Fruit fly (Drosophila melanogaster) whole organism, embryonic: ENCODE measurements around the gene RhoGAP19D.

Experiments used
- CG12299 ChIP-seq: fragments of 200-800 bp; sonication (Bioruptor generic); optimal IDR thresholded peaks from 2 replicates; lab custom pipeline; 2018; ENCODE audit warnings: missing biosample characterization, mild to moderate bottlenecking, missing genetic modification characterization
- CG13123 ChIP-seq: fragments of 200-800 bp; sonication (Bioruptor generic); optimal IDR thresholded peaks from 2 replicates; lab custom pipeline; 2016; ENCODE audit warnings: missing biosample characterization, missing genetic modification characterization
- CG13287 ChIP-seq: fragments of 200-800 bp; sonication (Bioruptor generic); IDR thresholded peaks from 2 replicates; pipeline ENCODE4 v1.3.6; 2022; ENCODE audit warnings: missing biosample characterization, missing genetic modification characterization; ENCODE audit not compliant: partially characterized antibody
- CG15269 ChIP-seq: fragments of 200-800 bp; sonication (Bioruptor generic); optimal IDR thresholded peaks from 2 replicates; lab custom pipeline; 2018; ENCODE audit warnings: missing biosample characterization, mild to moderate bottlenecking, missing genetic modification characterization, moderate library complexity
- CG15601 ChIP-seq: fragments of 200-800 bp; sonication (Bioruptor generic); optimal IDR thresholded peaks from 3 replicates; lab custom pipeline; 2019; ENCODE audit warnings: missing biosample characterization, mild to moderate bottlenecking, missing genetic modification characterization, moderate library complexity
- CG16779 ChIP-seq: fragments of 200-800 bp; sonication (Bioruptor generic); IDR thresholded peaks from 2 replicates; pipeline ENCODE4 v1.3.6; 2022; ENCODE audit warnings: missing biosample characterization, missing genetic modification characterization
- CG16815 ChIP-seq: fragments of 200-800 bp; sonication (Bioruptor generic); optimal IDR thresholded peaks from 3 replicates; lab custom pipeline; 2017; ENCODE audit warnings: missing biosample characterization, mild to moderate bottlenecking, missing genetic modification characterization
- CG17328 ChIP-seq: fragments of 200-800 bp; sonication (Bioruptor generic); IDR thresholded peaks from 2 replicates; pipeline ENCODE4 v1.3.6; 2022; ENCODE audit warnings: missing biosample characterization, missing genetic modification characterization
- CG2875 ChIP-seq: fragments of 200-800 bp; sonication (Bioruptor generic); optimal IDR thresholded peaks from 2 replicates; lab custom pipeline; 2017; ENCODE audit warnings: missing biosample characterization, mild to moderate bottlenecking, missing genetic modification characterization, missing genetic modification reagents
- CG31441 ChIP-seq: fragments of 200-800 bp; sonication (Bioruptor generic); IDR thresholded peaks from 2 replicates; pipeline ENCODE4 v1.3.6; 2022; ENCODE audit warnings: missing biosample characterization, missing genetic modification characterization
- CG6272 ChIP-seq: fragments of 200-800 bp; sonication (Bioruptor generic); IDR thresholded peaks from 2 replicates; pipeline ENCODE4 v1.3.6; 2022; ENCODE audit warnings: missing biosample characterization, missing genetic modification characterization
- CG6813 ChIP-seq: fragments of 200-800 bp; sonication (Bioruptor generic); optimal IDR thresholded peaks from 2 replicates; lab custom pipeline; 2017; ENCODE audit warnings: missing biosample characterization, missing genetic modification characterization, mild to moderate bottlenecking, moderate library complexity, missing genetic modification reagents
- CG8359 ChIP-seq: fragments of 200-800 bp; sonication (Bioruptor generic); optimal IDR thresholded peaks from 2 replicates; lab custom pipeline; 2017; ENCODE audit warnings: missing biosample characterization, mild to moderate bottlenecking, missing genetic modification characterization, borderline replicate concordance
- CG9727 ChIP-seq: fragments of 200-800 bp; sonication (Bioruptor generic); optimal IDR thresholded peaks from 3 replicates; lab custom pipeline; 2017; ENCODE audit warnings: missing biosample characterization, mild to moderate bottlenecking, missing genetic modification characterization
- Deaf1 ChIP-seq: fragments of 200-800 bp; optimal IDR thresholded peaks from 3 replicates; lab custom pipeline; 2019; ENCODE audit warnings: missing biosample characterization, mild to moderate bottlenecking, missing genetic modification characterization, moderate library complexity
- Ets97D ChIP-seq: fragments of 200-800 bp; sonication (Bioruptor generic); optimal IDR thresholded peaks from 3 replicates; lab custom pipeline; 2016; ENCODE audit warnings: missing biosample characterization, missing genetic modification characterization
- Fer1 ChIP-seq: fragments of 200-800 bp; sonication (Bioruptor generic); optimal IDR thresholded peaks from 2 replicates; lab custom pipeline; 2017; ENCODE audit warnings: missing biosample characterization, mild to moderate bottlenecking, missing genetic modification characterization
- Fer2 ChIP-seq: fragments of 200-800 bp; sonication (Bioruptor generic); optimal IDR thresholded peaks from 2 replicates; lab custom pipeline; 2018; ENCODE audit warnings: missing biosample characterization, mild to moderate bottlenecking, missing genetic modification characterization, moderate library complexity
- H15 ChIP-seq: fragments of 200-800 bp; sonication (Bioruptor generic); IDR thresholded peaks from 3 replicates; pipeline ENCODE4 v1.3.6; 2022; ENCODE audit warnings: missing biosample characterization, missing genetic modification characterization
- HLH54F ChIP-seq: fragments of 200-800 bp; sonication (Bioruptor generic); optimal IDR thresholded peaks from 3 replicates; lab custom pipeline; 2016; ENCODE audit warnings: missing biosample characterization, missing genetic modification characterization
- Myb ChIP-seq: fragments of 200-800 bp; sonication (Bioruptor generic); optimal IDR thresholded peaks from 2 replicates; lab custom pipeline; 2016; ENCODE audit warnings: missing biosample characterization, missing genetic modification characterization
- Nf-YB ChIP-seq: fragments of 200-800 bp; sonication (Bioruptor generic); optimal IDR thresholded peaks from 3 replicates; lab custom pipeline; 2019; ENCODE audit warnings: missing biosample characterization, mild to moderate bottlenecking, missing genetic modification characterization, moderate library complexity
- NfI ChIP-seq: fragments of 200-800 bp; sonication (Bioruptor generic); optimal IDR thresholded peaks from 3 replicates; lab custom pipeline; 2018; ENCODE audit warnings: missing biosample characterization, mild to moderate bottlenecking, missing genetic modification characterization, moderate library complexity
- Oaz ChIP-seq: fragments of 200-800 bp; sonication (Bioruptor generic); IDR thresholded peaks from 2 replicates; pipeline ENCODE4 v1.3.6; 2022; ENCODE audit warnings: missing biosample characterization, missing genetic modification characterization
- Sin3A ChIP-seq: fragments of >200 bp; optimal IDR thresholded peaks from 2 replicates; lab custom pipeline; 2018
- Taf1 ChIP-seq: fragments of 200-800 bp; sonication (Bioruptor generic); IDR thresholded peaks from 2 replicates; pipeline ENCODE4 v1.3.6; 2022; ENCODE audit warnings: missing biosample characterization, missing genetic modification characterization
- amos ChIP-seq: fragments of 200-800 bp; sonication (Bioruptor generic); IDR thresholded peaks from 2 replicates; pipeline ENCODE4 v1.3.6; 2022; ENCODE audit warnings: missing biosample characterization, missing genetic modification characterization; ENCODE audit not compliant: partially characterized antibody
- ato ChIP-seq: fragments of 200-800 bp; sonication (Bioruptor generic); IDR thresholded peaks from 2 replicates; pipeline ENCODE4 v1.3.6; 2022; ENCODE audit warnings: missing biosample characterization, missing genetic modification characterization; ENCODE audit not compliant: partially characterized antibody
- cg ChIP-seq: fragments of 200-800 bp; sonication (Bioruptor generic); optimal IDR thresholded peaks from 3 replicates; lab custom pipeline; 2019; ENCODE audit warnings: missing biosample characterization, mild to moderate bottlenecking, missing genetic modification characterization, moderate library complexity
- chn ChIP-seq: fragments of 200-800 bp; sonication (Bioruptor generic); optimal IDR thresholded peaks from 2 replicates; lab custom pipeline; 2016; ENCODE audit warnings: missing biosample characterization, missing genetic modification characterization
- corto ChIP-seq: fragments of 200-800 bp; sonication (Bioruptor generic); optimal IDR thresholded peaks from 2 replicates; lab custom pipeline; 2016; ENCODE audit warnings: missing biosample characterization, mild to moderate bottlenecking, missing genetic modification characterization, moderate library complexity
- croc ChIP-seq: fragments of 200-800 bp; sonication (Bioruptor generic); conservative IDR thresholded peaks from 3 replicates; pipeline ENCODE4 v1.3.6; 2022; ENCODE audit warnings: missing biosample characterization, missing genetic modification characterization
- crol ChIP-seq: fragments of 200-800 bp; sonication (Bioruptor generic); IDR thresholded peaks from 2 replicates; pipeline ENCODE4 v1.3.6; 2022; ENCODE audit warnings: missing biosample characterization, missing genetic modification characterization
- cwo ChIP-seq: fragments of 200-800 bp; sonication (Bioruptor generic); optimal IDR thresholded peaks from 3 replicates; lab custom pipeline; 2017; ENCODE audit warnings: missing biosample characterization, missing genetic modification characterization, mild to moderate bottlenecking, moderate library complexity, missing genetic modification reagents
- emc ChIP-seq: fragments of 200-800 bp; sonication (Bioruptor generic); optimal IDR thresholded peaks from 2 replicates; lab custom pipeline; 2016; ENCODE audit warnings: missing biosample characterization, missing genetic modification characterization
- fd102C ChIP-seq: fragments of 200-800 bp; sonication (Bioruptor generic); optimal IDR thresholded peaks from 2 replicates; lab custom pipeline; 2018; ENCODE audit warnings: missing biosample characterization, mild to moderate bottlenecking, missing genetic modification characterization, moderate library complexity
- grn ChIP-seq: fragments of 200-800 bp; sonication (Bioruptor generic); optimal IDR thresholded peaks from 3 replicates; lab custom pipeline; 2017; ENCODE audit warnings: missing biosample characterization, missing genetic modification characterization
- gt ChIP-seq: fragments of 200-800 bp; sonication (Bioruptor generic); IDR thresholded peaks from 2 replicates; pipeline ENCODE4 v1.3.6; 2022; ENCODE audit warnings: missing biosample characterization, missing genetic modification characterization
- kay ChIP-seq: fragments of 200-800 bp; sonication (Bioruptor generic); optimal IDR thresholded peaks from 2 replicates; lab custom pipeline; 2016; ENCODE audit warnings: missing biosample characterization, missing genetic modification characterization
- lola ChIP-seq, 3 experiments: fragments of >200 bp in 2 of 3; fragments of 200-800 bp in 1 of 3; sonication (Bioruptor generic) in 1 of 3; optimal IDR thresholded peaks; 2 replicates each; lab custom pipeline; 2017 to 2019; ENCODE audit warnings: missing biosample characterization in 3 of 3, missing genetic modification characterization in 3 of 3, mild to moderate bottlenecking in 1 of 3, moderate library complexity in 1 of 3
- onecut ChIP-seq: fragments of 200-800 bp; sonication (Bioruptor generic); IDR thresholded peaks from 2 replicates; pipeline ENCODE4 v1.3.6; 2022; ENCODE audit warnings: missing biosample characterization, missing genetic modification characterization
- p53 ChIP-seq: fragments of 200-800 bp; sonication (Bioruptor generic); optimal IDR thresholded peaks from 2 replicates; lab custom pipeline; 2016; ENCODE audit warnings: missing biosample characterization, missing genetic modification characterization
- peb ChIP-seq: fragments of 200-800 bp; sonication (Bioruptor generic); IDR thresholded peaks from 2 replicates; pipeline ENCODE4 v1.3.6; 2022; ENCODE audit warnings: missing biosample characterization, missing genetic modification characterization
- pros ChIP-seq: fragments of 200-800 bp; sonication (Bioruptor generic); optimal IDR thresholded peaks from 3 replicates; lab custom pipeline; 2019; ENCODE audit warnings: missing biosample characterization, mild to moderate bottlenecking, missing genetic modification characterization, moderate library complexity
- pum ChIP-seq: fragments of 200-800 bp; sonication (Bioruptor generic); optimal IDR thresholded peaks from 2 replicates; lab custom pipeline; 2016; ENCODE audit warnings: missing biosample characterization, missing genetic modification characterization
- tin ChIP-seq: fragments of 200-800 bp; sonication (Bioruptor generic); optimal IDR thresholded peaks from 3 replicates; lab custom pipeline; 2016; ENCODE audit warnings: missing biosample characterization, missing genetic modification characterization
- tll ChIP-seq, 2 experiments: fragments of 200-800 bp in 1 of 2; fragments of >200 bp in 1 of 2; sonication (Bioruptor generic) in 1 of 2; optimal IDR thresholded peaks; 2 replicates each; lab custom pipeline; 2017 to 2019; ENCODE audit warnings: missing biosample characterization in 2 of 2, missing genetic modification characterization in 2 of 2, mild to moderate bottlenecking in 1 of 2, moderate library complexity in 1 of 2
- trh ChIP-seq: fragments of 200-800 bp; sonication (Bioruptor generic); optimal IDR thresholded peaks from 2 replicates; lab custom pipeline; 2016; ENCODE audit warnings: missing biosample characterization, missing genetic modification characterization
- usp ChIP-seq: fragments of >200 bp; optimal IDR thresholded peaks from 2 replicates; lab custom pipeline; 2017; ENCODE audit warnings: missing biosample characterization, missing genetic modification characterization

Gene RhoGAP19D

dm6 chrX:20429482-20430204 lies 80.9 kb downstream of the RhoGAP19D start, which contains the start of the genes CG11710 and mal:
TSS of gene CG11710 (minus strand) at chrX:20429673.
TSS of gene mal (plus strand) at chrX:20429675.
- TF ChIP-seq croc (GFP tag; lab: Robert Waterston, UW) = peak; percentile 77
- TF ChIP-seq cwo (GFP tag; lab: Kevin White, UChicago) = peak; percentile 73
- TF ChIP-seq Myb (GFP tag; lab: Kevin White, UChicago) = peak; percentile 47
- TF ChIP-seq crol (GFP tag; lab: Robert Waterston, UW) = no peak
- peak; percentile 54 for TF ChIP-seq kay (GFP tag; lab: Kevin White, UChicago)
- TF ChIP-seq trh (GFP tag; lab: Kevin White, UChicago) = peak; percentile 48
- TF ChIP-seq Ets97D (GFP tag; lab: Kevin White, UChicago) = peak; percentile 44
- TF ChIP-seq CG8359 (GFP tag; lab: Kevin White, UChicago) = peak; percentile 58
- no peak for TF ChIP-seq usp (GFP tag; lab: Kevin White, UChicago)
- TF ChIP-seq NfI = peak; percentile 76
- TF ChIP-seq CG16815 (GFP tag; lab: Kevin White, UChicago) = no peak
- no peak for TF ChIP-seq pros
- TF ChIP-seq p53 (GFP tag; lab: Kevin White, UChicago) = no peak
- TF ChIP-seq Fer1 (GFP tag; lab: Kevin White, UChicago) = peak; percentile 88
- no peak for TF ChIP-seq Sin3A
- TF ChIP-seq pum (GFP tag; lab: Kevin White, UChicago) = peak; percentile 26
- TF ChIP-seq CG13123 (GFP tag; lab: Kevin White, UChicago) = no peak
- TF ChIP-seq corto (GFP tag; lab: Kevin White, UChicago) = no peak
- no peak for TF ChIP-seq gt (GFP tag; lab: Robert Waterston, UW)
- peak; percentile 83 for TF ChIP-seq CG31441 (GFP tag; lab: Robert Waterston, UW)
- peak; percentile 23; the same call in 1 of the 2 replicates for TF ChIP-seq Taf1 (GFP tag; lab: Robert Waterston, UW)
- no peak for TF ChIP-seq grn (GFP tag; lab: Kevin White, UChicago)
- peak; percentile 51 for TF ChIP-seq CG13287
- peak; percentile 63 for TF ChIP-seq Deaf1 (tag; lab: Kevin White, UChicago)
- TF ChIP-seq fd102C = no peak
- TF ChIP-seq cg (GFP tag; lab: Kevin White, UChicago) = no peak
- peak; percentile 41 for TF ChIP-seq emc (GFP tag; lab: Kevin White, UChicago)
- TF ChIP-seq tll (GFP tag; optimal IDR thresholded peaks at IDR 0.05; lab: Kevin White, UChicago) = no peak
- peak; percentile 77 for TF ChIP-seq HLH54F (GFP tag; lab: Kevin White, UChicago)
- peak; percentile 61; the same call in 1 of the 2 replicates for TF ChIP-seq peb (GFP tag; lab: Robert Waterston, UW)
- TF ChIP-seq Fer2 (tag; lab: Kevin White, UChicago) = peak; percentile 75
- no peak for TF ChIP-seq CG15601 (tag; lab: Kevin White, UChicago)
- TF ChIP-seq CG6272 = peak; percentile 42; the same call in 1 of the 2 replicates
- TF ChIP-seq ato = no peak
- TF ChIP-seq CG17328 (GFP tag; lab: Robert Waterston, UW) = no peak
- no peak for TF ChIP-seq CG16779 (GFP tag; lab: Robert Waterston, UW)
- peak; percentile 82 for TF ChIP-seq tin
- TF ChIP-seq CG6813 (GFP tag; lab: Kevin White, UChicago) = peak; percentile 51
- TF ChIP-seq lola (GFP tag; optimal IDR thresholded peaks at IDR 0.05; lab: Kevin White, UChicago) = peak in 1 of 3 experiments; percentile 53
- TF ChIP-seq onecut = peak; percentile 71
- no peak for TF ChIP-seq CG2875 (GFP tag; lab: Kevin White, UChicago)
- TF ChIP-seq CG12299 (tag; lab: Kevin White, UChicago) = peak; percentile 30
- TF ChIP-seq CG15269 (tag; lab: Kevin White, UChicago) = no peak
- peak; percentile 33 for TF ChIP-seq Nf-YB (GFP tag; lab: Kevin White, UChicago)
- peak; percentile 72 for TF ChIP-seq Oaz (GFP tag; lab: Robert Waterston, UW)
- TF ChIP-seq CG9727 (GFP tag; lab: Kevin White, UChicago) = peak; percentile 62
- peak; percentile 64; the same call in 2 of the 3 replicates for TF ChIP-seq H15
- no peak; the same call in 1 of the 2 replicates for TF ChIP-seq amos
- peak; percentile 61 for TF ChIP-seq chn
